Worm (Caenorhabditis elegans): ENCODE results near the gene T28A11.16.

ce11 chrV:3208940-3209339 lies 50.1 kb downstream of the T28A11.16 start:
- TF ChIP-seq nhr-2 (tag; optimal IDR thresholded peaks at IDR 0.05) (no peak), mep-1 (tag; optimal IDR thresholded peaks at IDR 0.05) (no peak), unc-62 (GFP tag; optimal IDR thresholded peaks at IDR 0.05) (no peak), lin-13 (tag; optimal IDR thresholded peaks at IDR 0.05) (no peak)
